Worm (Caenorhabditis elegans): ENCODE data around the gene C18B2.3.

DNA sequence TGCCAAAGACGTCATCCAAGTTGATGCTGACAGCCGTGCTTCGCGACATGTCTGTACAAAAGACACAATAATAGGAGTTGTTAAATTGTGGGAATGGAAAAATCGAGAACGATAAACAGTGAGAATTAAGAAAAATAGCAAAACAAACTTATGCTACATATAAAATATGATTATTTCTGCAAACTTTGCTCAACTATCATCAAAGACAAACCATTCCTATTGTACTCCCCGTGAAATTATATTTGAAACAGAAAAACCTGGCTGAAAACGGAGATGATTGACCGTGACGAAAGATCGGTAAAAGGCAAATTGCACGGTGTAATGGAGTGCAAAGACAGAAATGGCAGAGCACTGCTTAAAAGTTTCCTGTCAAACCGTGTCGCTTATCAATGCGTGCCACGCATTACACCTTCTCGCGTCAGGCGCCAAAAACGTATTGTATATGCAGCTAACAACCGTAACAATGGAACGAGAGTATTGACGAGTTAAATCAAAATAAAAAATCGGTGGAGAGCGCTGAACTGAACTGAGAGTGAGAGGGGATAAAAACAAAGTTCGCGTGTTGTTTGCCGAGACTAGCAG is 9.5 kb downstream of the C18B2.3 start, which contains the start of gene C18B2.5:
- TF ChIP-seq nhr-76 (tag; optimal IDR thresholded peaks at IDR 0.05) = no peak
- TF ChIP-seq zip-8 (tag; optimal IDR thresholded peaks at IDR 0.05) = no peak
- no peak for TF ChIP-seq nhr-28 (tag; optimal IDR thresholded peaks at IDR 0.05)
- TF ChIP-seq lsy-2 (tag; optimal IDR thresholded peaks at IDR 0.05) = no peak
- TF ChIP-seq unc-62 (GFP tag; optimal IDR thresholded peaks at IDR 0.05) = no peak
- no peak for TF ChIP-seq ztf-11 (tag; optimal IDR thresholded peaks at IDR 0.05)
- TF ChIP-seq bed-3 (GFP tag; optimal IDR thresholded peaks at IDR 0.05) = no peak
- TF ChIP-seq blmp-1 (tag; optimal IDR thresholded peaks at IDR 0.05) = no peak
- TF ChIP-seq mab-5 (tag; optimal IDR thresholded peaks at IDR 0.05) = no peak
- TF ChIP-seq ceh-83 (GFP tag; optimal IDR thresholded peaks at IDR 0.05) = no peak
- no peak for TF ChIP-seq ceh-43 (GFP tag; optimal IDR thresholded peaks at IDR 0.05)
- no peak for TF ChIP-seq nhr-237 (tag; optimal IDR thresholded peaks at IDR 0.05)
- TF ChIP-seq pha-4 (tag; optimal IDR thresholded peaks at IDR 0.05) = no peak
- no peak for TF ChIP-seq elt-1 (tag; optimal IDR thresholded peaks at IDR 0.05; ENCODE audit: borderline replicate concordance, insufficient read depth)
